Fruit fly (Drosophila melanogaster): ENCODE data around the gene Hipk.

dm6 chr3L:552950-553349, 10.1 kb downstream of the Hipk start:
- TF ChIP-seq CTCF (optimal IDR thresholded peaks at IDR 0.05) (no peak), CG8478 (optimal IDR thresholded peaks at IDR 0.05) (no peak)
